Worm (Caenorhabditis elegans) whole organism, young adult: Measurements from ENCODE around the gene lgc-20.

Source experiments
- ama-1 ChIP-seq, 3 experiments: fragments of 150-350 bp in 1 of 3; sonication (generic microtip) in 2 of 3; optimal IDR thresholded peaks; 2 replicates each; lab custom pipeline; 2014 to 2018; ENCODE audit warnings: missing biosample characterization in 2 of 3, missing genetic modification characterization in 2 of 3, missing genetic modification reagents in 2 of 3
- gei-17 ChIP-seq: fragments of 200-800 bp; sonication (Bioruptor generic); optimal IDR thresholded peaks from 2 replicates; lab custom pipeline; 2018; ENCODE audit warnings: mild to moderate bottlenecking, missing genetic modification characterization, missing compliant biosample characterization

DNA sequence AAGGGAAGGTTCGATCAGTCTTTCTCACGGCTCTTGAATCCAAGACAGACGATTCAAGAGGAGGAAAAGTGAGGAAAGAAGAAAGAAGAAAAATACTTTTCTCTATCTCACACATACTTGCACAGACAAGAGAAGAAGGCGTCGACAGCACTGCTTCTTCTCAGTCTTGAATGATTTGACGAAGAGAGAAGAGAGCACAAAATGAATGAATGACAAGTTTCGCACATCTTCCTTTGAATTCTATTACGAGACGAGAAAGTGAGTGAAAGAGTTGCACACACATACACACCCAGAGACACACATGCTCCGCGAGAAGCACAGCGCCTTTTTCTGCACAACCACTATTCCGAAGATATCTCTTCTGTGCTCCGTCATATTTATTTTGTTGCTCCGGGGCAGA is 7.7 kb downstream of the lgc-20 start:
- TF ChIP-seq ama-1 (optimal IDR thresholded peaks at IDR 0.05; lab: Kevin White, UChicago) (no peak), ama-1 (GFP tag; optimal IDR thresholded peaks at IDR 0.05; lab: Kevin White, UChicago) (no peak), gei-17 (GFP tag; lab: Kevin White, UChicago) (no peak)
